Worm (Caenorhabditis elegans) whole organism, L3 larva: Measurements from ENCODE around the gene H10D18.5.

ENCODE experiments used
- ZK546.5 ChIP-seq: sonication (generic microtip); optimal IDR thresholded peaks from 2 replicates; lab custom pipeline; 2017; ENCODE audit warnings: missing biosample characterization, missing genetic modification characterization
- ama-1 ChIP-seq: fragments of 150-350 bp; optimal IDR thresholded peaks from 2 replicates; lab custom pipeline; 2018
- ceh-16 ChIP-seq: sonication (generic microtip); optimal IDR thresholded peaks from 2 replicates; lab custom pipeline; 2017; ENCODE audit warnings: missing biosample characterization, missing genetic modification characterization
- ceh-28 ChIP-seq: fragments of 150-350 bp; optimal IDR thresholded peaks from 2 replicates; lab custom pipeline; 2014; ENCODE audit warnings: missing biosample characterization, missing genetic modification reagents, missing genetic modification characterization
- daf-12 ChIP-seq: fragments of 150-350 bp; optimal IDR thresholded peaks from 2 replicates; lab custom pipeline; 2014; ENCODE audit warnings: missing biosample characterization, missing genetic modification reagents, missing genetic modification characterization
- egl-27 ChIP-seq: sonication (generic microtip); optimal IDR thresholded peaks from 4 replicates; lab custom pipeline; 2017; ENCODE audit warnings: missing biosample characterization, missing genetic modification reagents, missing genetic modification characterization
- egl-5 ChIP-seq: fragments of 150-350 bp; optimal IDR thresholded peaks from 2 replicates; lab custom pipeline; 2017; ENCODE audit warnings: missing biosample characterization, missing genetic modification reagents, missing genetic modification characterization, inconsistent platforms
- elt-1 ChIP-seq: fragments of 150-350 bp; optimal IDR thresholded peaks from 2 replicates; lab custom pipeline; 2014; ENCODE audit warnings: missing biosample characterization, missing genetic modification characterization
- eor-1 ChIP-seq, 2 experiments: fragments of 150-350 bp; optimal IDR thresholded peaks; 2 replicates each; lab custom pipeline; 2014 to 2018; ENCODE audit warnings: missing biosample characterization in 2 of 2, missing genetic modification characterization in 2 of 2
- fkh-10 ChIP-seq: sonication (generic microtip); optimal IDR thresholded peaks from 2 replicates; lab custom pipeline; 2017; ENCODE audit warnings: missing biosample characterization, missing genetic modification reagents, missing genetic modification characterization
- fkh-2 ChIP-seq: fragments of 150-350 bp; optimal IDR thresholded peaks from 2 replicates; lab custom pipeline; 2014; ENCODE audit warnings: missing biosample characterization, missing genetic modification reagents, missing genetic modification characterization
- fos-1 ChIP-seq: fragments of 150-350 bp; optimal IDR thresholded peaks from 2 replicates; lab custom pipeline; 2014; ENCODE audit warnings: missing biosample characterization, missing genetic modification characterization
- hmg-11 ChIP-seq: sonication (generic microtip); optimal IDR thresholded peaks from 2 replicates; lab custom pipeline; 2016; ENCODE audit warnings: missing genetic modification characterization, missing compliant biosample characterization
- jun-1 ChIP-seq: fragments of 150-350 bp; optimal IDR thresholded peaks from 2 replicates; lab custom pipeline; 2014; ENCODE audit warnings: missing biosample characterization, missing genetic modification reagents, missing genetic modification characterization
- lin-39 ChIP-seq: fragments of 150-350 bp; optimal IDR thresholded peaks from 2 replicates; lab custom pipeline; 2018; ENCODE audit warnings: missing biosample characterization, missing genetic modification reagents, missing genetic modification characterization
- lsy-12 ChIP-seq: sonication (generic microtip); optimal IDR thresholded peaks from 2 replicates; lab custom pipeline; 2016; ENCODE audit warnings: mild to moderate bottlenecking, missing genetic modification characterization, missing compliant biosample characterization
- mdl-1 ChIP-seq: fragments of 150-350 bp; optimal IDR thresholded peaks from 2 replicates; lab custom pipeline; 2014; ENCODE audit warnings: missing biosample characterization, missing genetic modification characterization
- mml-1 ChIP-seq: fragments of 150-350 bp; sonication (generic microtip); optimal IDR thresholded peaks from 3 replicates; lab custom pipeline; 2014; ENCODE audit warnings: missing biosample characterization, missing genetic modification characterization
- nfya-1 ChIP-seq: sonication (generic microtip); optimal IDR thresholded peaks from 2 replicates; lab custom pipeline; 2017; ENCODE audit warnings: missing genetic modification characterization, mild to moderate bottlenecking, missing compliant biosample characterization, antibody characterized with exemption, moderate library complexity; ENCODE audit not compliant: insufficient read depth
- nhr-12 ChIP-seq: fragments of 150-350 bp; optimal IDR thresholded peaks from 2 replicates; lab custom pipeline; 2014; ENCODE audit warnings: missing biosample characterization, missing genetic modification characterization
- nhr-23 ChIP-seq: fragments of 150-350 bp; optimal IDR thresholded peaks from 2 replicates; lab custom pipeline; 2014; ENCODE audit warnings: missing biosample characterization, missing genetic modification reagents, missing genetic modification characterization
- nhr-237 ChIP-seq: fragments of 150-350 bp; optimal IDR thresholded peaks from 2 replicates; lab custom pipeline; 2014; ENCODE audit warnings: missing biosample characterization, missing genetic modification characterization
- nhr-25 ChIP-seq: sonication (generic microtip); optimal IDR thresholded peaks from 2 replicates; lab custom pipeline; 2017; ENCODE audit warnings: missing biosample characterization, missing genetic modification characterization
- nhr-43 ChIP-seq: sonication (generic microtip); optimal IDR thresholded peaks from 2 replicates; lab custom pipeline; 2016; ENCODE audit warnings: mild to moderate bottlenecking, missing genetic modification characterization, missing compliant biosample characterization; ENCODE audit not compliant: poor library complexity, severe bottlenecking
- nhr-67 ChIP-seq: fragments of 150-350 bp; optimal IDR thresholded peaks from 2 replicates; lab custom pipeline; 2014; ENCODE audit warnings: missing biosample characterization, missing genetic modification characterization
- pqm-1 ChIP-seq: fragments of 150-350 bp; optimal IDR thresholded peaks from 2 replicates; lab custom pipeline; 2017; ENCODE audit warnings: missing biosample characterization, missing genetic modification characterization, inconsistent platforms
- sea-2 ChIP-seq: fragments of 150-350 bp; sonication (generic microtip); optimal IDR thresholded peaks from 4 replicates; lab custom pipeline; 2014; ENCODE audit warnings: missing biosample characterization, missing genetic modification reagents, missing genetic modification characterization
- skn-1 ChIP-seq: fragments of 150-350 bp; optimal IDR thresholded peaks from 2 replicates; lab custom pipeline; 2014; ENCODE audit warnings: missing biosample characterization, missing genetic modification characterization
- snpc-4 ChIP-seq: fragments of 150-350 bp; optimal IDR thresholded peaks from 2 replicates; lab custom pipeline; 2014; ENCODE audit warnings: missing biosample characterization, missing genetic modification characterization
- tbx-2 ChIP-seq: sonication (generic microtip); optimal IDR thresholded peaks from 2 replicates; lab custom pipeline; 2016; ENCODE audit warnings: mild to moderate bottlenecking, missing genetic modification characterization, missing compliant biosample characterization
- unc-62 ChIP-seq: fragments of 150-350 bp; sonication (generic microtip); optimal IDR thresholded peaks from 4 replicates; lab custom pipeline; 2014; ENCODE audit warnings: missing biosample characterization, missing genetic modification reagents, missing genetic modification characterization
- zag-1 ChIP-seq: fragments of 150-350 bp; optimal IDR thresholded peaks from 2 replicates; lab custom pipeline; 2014; ENCODE audit warnings: missing biosample characterization, missing genetic modification characterization
- ztf-4 ChIP-seq: fragments of 150-350 bp; optimal IDR thresholded peaks from 2 replicates; lab custom pipeline; 2014; ENCODE audit warnings: missing biosample characterization, missing genetic modification characterization

H10D18.5 gene

ce11 chrV:3814938-3815337 lies 16.6 kb downstream of the H10D18.5 start, which contains the start of gene H10D18.1:
TSS of gene H10D18.1 (plus strand) at chrV:3815214.
- TF ChIP-seq nfya-1 (tag; lab: Kevin White, UChicago) (peak; percentile 33), fos-1 (no peak), unc-62 (GFP tag; lab: Kevin White, UChicago) (no peak), snpc-4 (tag; lab: Kevin White, UChicago) (no peak), ceh-16 (tag; lab: Kevin White, UChicago) (no peak)
- TF ChIP-seq, all 47 proteins: peak for 1

- TF ChIP-seq snpc-4 (tag; lab: Kevin White, UChicago) (no peak), elt-1 (tag; lab: Kevin White, UChicago) (no peak), fos-1 (no peak), nhr-43 (tag; lab: Kevin White, UChicago) (no peak), egl-27 (no peak), lin-39 (tag; lab: Kevin White, UChicago) (no peak), egl-5 (tag; lab: Kevin White, UChicago) (no peak), ama-1 (lab: Kevin White, UChicago) (no peak), ztf-4 (no peak), eor-1 (tag; optimal IDR thresholded peaks at IDR 0.05; lab: Kevin White, UChicago) (no peak), mml-1 (no peak), daf-12 (tag; lab: Kevin White, UChicago) (no peak)
Measured at ce11 chrV:3814009-3814408, 17.5 kb downstream of the H10D18.5 start.

ce11 chrV:3812291-3812690 lies 19.2 kb downstream of the H10D18.5 start, which contains the start of gene scl-12:
TSS of gene scl-12 (plus strand) at chrV:3812591.
- TF ChIP-seq pqm-1 (tag; lab: Kevin White, UChicago) (peak; percentile 47), egl-27 (no peak)
- TF ChIP-seq, all 47 proteins: peak for 1

ce11 chrV:3811541-3811940 lies 20.0 kb downstream of the H10D18.5 start, which contains the start of gene scl-13:
TSS of gene scl-13 (minus strand) at chrV:3811641.
- TF ChIP-seq fkh-2 (tag; lab: Kevin White, UChicago): no peak
- TF ChIP-seq nhr-67 (tag; lab: Kevin White, UChicago): no peak
- no peak for TF ChIP-seq fkh-10
- no peak for TF ChIP-seq lin-39 (tag; lab: Kevin White, UChicago)
- no peak for TF ChIP-seq snpc-4 (tag; lab: Kevin White, UChicago)
- TF ChIP-seq ZK546.5 (tag; lab: Kevin White, UChicago): no peak
- TF ChIP-seq skn-1 (tag; lab: Kevin White, UChicago): no peak
- no peak for TF ChIP-seq nhr-25 (tag; lab: Kevin White, UChicago)
- TF ChIP-seq egl-5 (tag; lab: Kevin White, UChicago): no peak
- TF ChIP-seq hmg-11 (tag; lab: Kevin White, UChicago): no peak
- TF ChIP-seq nhr-12 (tag; lab: Kevin White, UChicago): no peak
- TF ChIP-seq jun-1 (tag; lab: Kevin White, UChicago): no peak
- TF ChIP-seq lsy-12 (tag; lab: Kevin White, UChicago): no peak
- TF ChIP-seq nhr-23 (tag; lab: Kevin White, UChicago): no peak
- no peak for TF ChIP-seq pqm-1 (tag; lab: Kevin White, UChicago)
- TF ChIP-seq sea-2 (GFP tag; lab: Kevin White, UChicago): no peak
- TF ChIP-seq zag-1 (tag; lab: Kevin White, UChicago): no peak
- TF ChIP-seq daf-12 (tag; lab: Kevin White, UChicago): no peak
- TF ChIP-seq tbx-2 (tag; lab: Kevin White, UChicago): no peak

ce11 chrV:3810035-3810434 lies 21.5 kb downstream of the H10D18.5 start:
- TF ChIP-seq jun-1 (tag; lab: Kevin White, UChicago) (no peak), mdl-1 (tag; lab: Kevin White, UChicago) (no peak)

ce11 chrV:3808336-3808735 lies 23.2 kb downstream of the H10D18.5 start, which contains the start of gene srw-6:
TSS of gene srw-6 (plus strand) at chrV:3808636.
- no peak for TF ChIP-seq jun-1 (tag; lab: Kevin White, UChicago)
- TF ChIP-seq nhr-237: no peak
- TF ChIP-seq daf-12 (tag; lab: Kevin White, UChicago): no peak
- no peak for TF ChIP-seq ceh-28 (tag; lab: Kevin White, UChicago)
- no peak for TF ChIP-seq egl-27
- no peak for TF ChIP-seq egl-5 (tag; lab: Kevin White, UChicago)
- TF ChIP-seq fos-1: no peak
- TF ChIP-seq snpc-4 (tag; lab: Kevin White, UChicago): no peak
- no peak for TF ChIP-seq nhr-12 (tag; lab: Kevin White, UChicago)
- no peak for TF ChIP-seq nhr-67 (tag; lab: Kevin White, UChicago)
- TF ChIP-seq pqm-1 (tag; lab: Kevin White, UChicago): no peak
- TF ChIP-seq ceh-16 (tag; lab: Kevin White, UChicago): no peak
